Worm (Caenorhabditis elegans): ENCODE data around the gene R02E12.12.

The R02E12.12 gene

DNA sequence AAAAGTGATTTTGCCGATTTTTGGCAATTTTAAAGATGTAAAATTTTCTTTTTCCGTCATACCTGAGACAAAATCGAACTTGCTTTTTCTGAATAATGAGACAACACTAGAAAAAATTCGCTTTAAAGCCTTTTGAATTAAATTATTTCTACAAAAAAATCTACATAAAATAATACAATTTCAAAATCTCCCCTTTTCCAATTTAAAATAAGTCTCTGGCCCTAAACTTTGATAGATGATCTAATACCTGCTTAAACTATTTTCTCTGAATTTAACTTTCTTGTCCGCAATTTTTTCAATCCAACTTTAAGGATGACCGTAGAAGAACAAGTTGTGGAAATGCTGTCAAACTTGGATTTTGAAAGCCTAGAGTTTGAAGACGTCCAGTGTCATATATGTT lies at the start of gene R02E12.12:
Gene R02E12.12 (plus strand): TSS at position 301 of the 400 bp plus-strand sequence.
- TF ChIP-seq C16A3.4 (tag; optimal IDR thresholded peaks at IDR 0.05) (no peak), fkh-10 (GFP tag; optimal IDR thresholded peaks at IDR 0.05) (no peak), fos-1 (tag; optimal IDR thresholded peaks at IDR 0.05) (no peak), dpl-1 (GFP tag; optimal IDR thresholded peaks at IDR 0.05) (no peak), C34B4.2 (tag; optimal IDR thresholded peaks at IDR 0.05) (no peak), blmp-1 (tag; optimal IDR thresholded peaks at IDR 0.05) (no peak), pax-3 (tag; optimal IDR thresholded peaks at IDR 0.05) (no peak), lir-3 (tag; optimal IDR thresholded peaks at IDR 0.05; ENCODE audit: poor library complexity) (no peak), nhr-90 (tag; optimal IDR thresholded peaks at IDR 0.05; ENCODE audit: poor library complexity) (no peak), nhr-84 (tag; optimal IDR thresholded peaks at IDR 0.05) (no peak), unc-98 (GFP tag; IDR thresholded peaks at IDR 0.05) (no peak), unc-130 (tag; optimal IDR thresholded peaks at IDR 0.05) (no peak), efl-3 (GFP tag; optimal IDR thresholded peaks at IDR 0.05) (no peak), tbx-2 (tag; optimal IDR thresholded peaks at IDR 0.05) (no peak), unc-30 (tag; optimal IDR thresholded peaks at IDR 0.05) (no peak), lin-15B (tag; optimal IDR thresholded peaks at IDR 0.05) (no peak), sup-37 (GFP tag; optimal IDR thresholded peaks at IDR 0.05) (no peak), ceh-82 (tag; optimal IDR thresholded peaks at IDR 0.05) (no peak), nhr-19 (GFP tag; conservative IDR thresholded peaks at IDR 0.05) (no peak), zag-1 (tag; optimal IDR thresholded peaks at IDR 0.05) (no peak)

DNA sequence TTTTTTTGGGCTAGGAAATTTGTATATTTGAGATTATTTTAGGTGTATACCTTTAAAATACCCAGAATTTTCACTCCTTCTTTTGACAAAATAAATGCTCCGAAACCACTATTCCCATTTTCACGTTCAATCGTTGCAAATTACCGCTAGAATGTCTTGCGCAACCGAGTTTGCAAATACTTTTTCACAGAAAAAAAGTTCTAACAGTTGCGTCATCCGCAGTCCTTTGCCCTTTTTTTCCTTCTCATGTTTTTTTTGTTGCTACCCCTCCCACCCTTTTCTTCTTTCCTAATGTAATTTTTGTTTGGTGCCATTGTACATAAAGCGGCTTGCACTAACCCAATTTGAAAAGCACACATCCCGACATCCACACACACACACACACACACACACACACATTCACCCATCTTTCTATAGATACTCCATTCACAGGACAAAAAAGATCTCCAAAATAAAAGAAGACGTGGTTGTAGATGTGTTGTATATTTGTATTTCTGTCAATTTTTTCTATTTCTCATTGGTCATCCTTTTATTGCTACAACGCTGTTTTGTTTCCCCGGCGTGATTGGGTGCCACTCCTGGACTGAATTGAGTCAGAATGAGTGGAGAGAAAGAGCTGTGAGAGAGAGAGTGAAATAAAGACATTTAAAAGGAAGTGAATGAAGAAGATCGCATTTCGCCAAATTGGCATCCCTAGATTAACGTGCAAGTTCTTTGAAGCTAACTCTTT lies 45.7 kb upstream of the R02E12.12 start:
- TF ChIP-seq zag-1 (tag; optimal IDR thresholded peaks at IDR 0.05) (peak; percentile 30), ztf-11 (tag; optimal IDR thresholded peaks at IDR 0.05) (peak in 1 of 2 experiments; percentile 12), fkh-10 (GFP tag; optimal IDR thresholded peaks at IDR 0.05) (peak; percentile 86), C16A3.4 (tag; optimal IDR thresholded peaks at IDR 0.05) (no peak), blmp-1 (tag; optimal IDR thresholded peaks at IDR 0.05) (no peak), nhr-71 (tag; optimal IDR thresholded peaks at IDR 0.05) (peak; percentile 21), aha-1 (tag; optimal IDR thresholded peaks at IDR 0.05) (no peak), ceh-82 (tag; optimal IDR thresholded peaks at IDR 0.05) (peak in 1 of 3 experiments; percentile 1), snu-23 (GFP tag; optimal IDR thresholded peaks at IDR 0.05) (peak; percentile 9), egl-13 (tag; optimal IDR thresholded peaks at IDR 0.05) (no peak), rnt-1 (tag; optimal IDR thresholded peaks at IDR 0.05) (peak; percentile 20), aly-2 (tag; optimal IDR thresholded peaks at IDR 0.05) (no peak), nhr-237 (tag; optimal IDR thresholded peaks at IDR 0.05) (no peak), zip-4 (GFP tag; optimal IDR thresholded peaks at IDR 0.05) (no peak), tbx-2 (tag; optimal IDR thresholded peaks at IDR 0.05) (peak; percentile 5), lin-14 (GFP tag; optimal IDR thresholded peaks at IDR 0.05) (peak; percentile 86), ces-1 (GFP tag; optimal IDR thresholded peaks at IDR 0.05) (peak; percentile 90), elt-2 (tag; optimal IDR thresholded peaks at IDR 0.05) (no peak), unc-86 (tag; optimal IDR thresholded peaks at IDR 0.05) (no peak)

- no peak for TF ChIP-seq egl-27 (tag; optimal IDR thresholded peaks at IDR 0.05)
- TF ChIP-seq blmp-1 (tag; optimal IDR thresholded peaks at IDR 0.05), result peak; percentile 49
Observed at ce11 chrX:3958252-3958651, 45.1 kb upstream of the R02E12.12 start, which contains the start of gene lin-18. TSS of gene lin-18 (plus strand) at chrX:3958552.

DNA sequence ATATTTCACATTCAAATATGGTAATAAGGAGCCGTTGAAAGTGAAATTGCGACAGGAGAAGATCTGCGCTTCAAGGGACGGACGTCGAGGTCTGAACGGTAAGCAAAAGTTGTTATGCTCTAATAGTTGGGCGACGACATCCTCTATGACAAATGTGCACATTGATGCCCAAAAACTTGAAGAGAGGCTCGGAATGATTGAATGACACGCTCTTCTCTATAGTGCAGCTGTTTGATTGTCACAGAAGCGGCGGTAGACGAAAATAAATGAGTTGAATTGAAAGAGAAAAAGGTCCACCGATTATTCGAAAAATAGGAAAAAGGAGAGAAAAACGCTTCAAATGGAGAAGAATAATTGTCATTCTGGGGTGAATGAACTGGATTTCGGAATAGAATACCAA lies 44.1 kb upstream of the R02E12.12 start:
- no peak for TF ChIP-seq nhr-77 (tag; optimal IDR thresholded peaks at IDR 0.05)
- no peak for TF ChIP-seq jun-1 (tag; optimal IDR thresholded peaks at IDR 0.05)
- no peak for TF ChIP-seq lin-15B (tag; optimal IDR thresholded peaks at IDR 0.05)
- TF ChIP-seq pqm-1 (tag; optimal IDR thresholded peaks at IDR 0.05), result no peak
- TF ChIP-seq C04F5.9 (tag; optimal IDR thresholded peaks at IDR 0.05), result no peak
- TF ChIP-seq fos-1 (tag; optimal IDR thresholded peaks at IDR 0.05), result no peak
- TF ChIP-seq lin-14 (GFP tag; optimal IDR thresholded peaks at IDR 0.05), result peak; percentile 33
- TF ChIP-seq egl-13 (tag; optimal IDR thresholded peaks at IDR 0.05), result no peak
- TF ChIP-seq rnt-1 (tag; optimal IDR thresholded peaks at IDR 0.05), result peak; percentile 34
- no peak for TF ChIP-seq nhr-85 (tag)
- no peak for TF ChIP-seq unc-30 (tag; optimal IDR thresholded peaks at IDR 0.05)
- no peak for TF ChIP-seq ztf-4 (tag; optimal IDR thresholded peaks at IDR 0.05)
- no peak for TF ChIP-seq ama-1 (optimal IDR thresholded peaks at IDR 0.05)
- TF ChIP-seq unc-98 (GFP tag; IDR thresholded peaks at IDR 0.05), result no peak
- no peak for TF ChIP-seq ets-5 (GFP tag; IDR thresholded peaks at IDR 0.05)
